Fruit fly (Drosophila melanogaster): ENCODE results near the gene aux.

The aux gene

DNA sequence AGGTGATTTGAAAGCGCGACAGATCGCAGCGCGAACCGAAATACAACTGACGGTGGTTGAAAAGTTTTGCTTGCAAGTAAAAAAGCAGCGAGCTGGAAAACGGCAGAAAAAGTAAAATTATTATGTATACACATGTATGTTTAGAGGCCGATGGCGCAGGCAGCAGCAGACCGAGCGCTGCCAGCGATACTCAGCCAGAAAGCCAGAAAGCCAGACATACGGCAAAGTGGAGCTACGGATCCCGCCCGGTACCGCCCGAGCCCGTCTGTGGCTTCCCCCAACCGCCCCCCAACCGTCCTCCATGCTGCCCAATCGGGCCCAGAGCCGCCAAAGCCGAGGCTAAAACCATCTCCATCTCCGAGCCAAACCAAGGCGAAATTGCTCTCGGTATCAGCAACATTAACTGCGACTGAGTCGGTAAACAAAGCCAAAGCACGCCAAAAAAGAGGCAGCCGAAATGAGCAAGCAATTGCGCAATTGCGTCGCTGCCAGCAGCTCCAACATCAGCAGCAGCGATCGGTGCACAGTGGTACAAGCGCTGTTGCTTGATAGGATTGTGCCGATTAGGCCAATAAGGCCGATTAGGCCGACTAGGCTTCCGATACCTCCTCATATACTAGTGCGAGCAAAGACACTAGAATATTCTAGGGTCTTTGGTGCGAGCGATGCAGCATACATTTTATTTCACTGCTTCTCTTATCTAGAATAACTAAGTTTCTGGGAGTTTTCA lies 3.8 kb downstream of the aux start, which contains the start of gene CG14636:
Gene CG14636 (minus strand): TSS at position 51 of the 730 bp plus-strand sequence.
- TF ChIP-seq psq (optimal IDR thresholded peaks at IDR 0.05) = no peak
- no peak for TF ChIP-seq h (optimal IDR thresholded peaks at IDR 0.05)
- TF ChIP-seq Sin3A (optimal IDR thresholded peaks at IDR 0.05) = no peak
- TF ChIP-seq Myc (optimal IDR thresholded peaks at IDR 0.05) = no peak
- TF ChIP-seq ttk (optimal IDR thresholded peaks at IDR 0.05) = no peak
- no peak for TF ChIP-seq insv (optimal IDR thresholded peaks at IDR 0.05)

dm6 chr3R:4220030-4220429 lies 8.4 kb downstream of the aux start, which contains the start of gene CG31516:
CG31516 (minus strand) TSS chr3R:4220130.
- TF ChIP-seq psq (optimal IDR thresholded peaks at IDR 0.05) = no peak
- no peak for TF ChIP-seq ttk (optimal IDR thresholded peaks at IDR 0.05)
- TF ChIP-seq Myc (optimal IDR thresholded peaks at IDR 0.05) = no peak
- TF ChIP-seq insv (optimal IDR thresholded peaks at IDR 0.05) = no peak
- TF ChIP-seq h (optimal IDR thresholded peaks at IDR 0.05) = no peak

- TF ChIP-seq psq (optimal IDR thresholded peaks at IDR 0.05) = no peak
- no peak for TF ChIP-seq insv (optimal IDR thresholded peaks at IDR 0.05)
- TF ChIP-seq Myc (optimal IDR thresholded peaks at IDR 0.05) = no peak
- no peak for TF ChIP-seq ttk (optimal IDR thresholded peaks at IDR 0.05)
- TF ChIP-seq h (optimal IDR thresholded peaks at IDR 0.05) = no peak
- no peak for TF ChIP-seq Sin3A (optimal IDR thresholded peaks at IDR 0.05)
Measured at dm6 chr3R:4220780-4221179, 9.2 kb downstream of the aux start.

dm6 chr3R:4228426-4228825 lies 16.8 kb downstream of the aux start:
- no peak for TF ChIP-seq ttk (optimal IDR thresholded peaks at IDR 0.05)
- TF ChIP-seq insv (optimal IDR thresholded peaks at IDR 0.05) = no peak
- TF ChIP-seq psq (optimal IDR thresholded peaks at IDR 0.05) = no peak
- TF ChIP-seq Myc (optimal IDR thresholded peaks at IDR 0.05) = no peak
- TF ChIP-seq Sin3A (optimal IDR thresholded peaks at IDR 0.05) = no peak
- TF ChIP-seq h (optimal IDR thresholded peaks at IDR 0.05) = no peak

DNA sequence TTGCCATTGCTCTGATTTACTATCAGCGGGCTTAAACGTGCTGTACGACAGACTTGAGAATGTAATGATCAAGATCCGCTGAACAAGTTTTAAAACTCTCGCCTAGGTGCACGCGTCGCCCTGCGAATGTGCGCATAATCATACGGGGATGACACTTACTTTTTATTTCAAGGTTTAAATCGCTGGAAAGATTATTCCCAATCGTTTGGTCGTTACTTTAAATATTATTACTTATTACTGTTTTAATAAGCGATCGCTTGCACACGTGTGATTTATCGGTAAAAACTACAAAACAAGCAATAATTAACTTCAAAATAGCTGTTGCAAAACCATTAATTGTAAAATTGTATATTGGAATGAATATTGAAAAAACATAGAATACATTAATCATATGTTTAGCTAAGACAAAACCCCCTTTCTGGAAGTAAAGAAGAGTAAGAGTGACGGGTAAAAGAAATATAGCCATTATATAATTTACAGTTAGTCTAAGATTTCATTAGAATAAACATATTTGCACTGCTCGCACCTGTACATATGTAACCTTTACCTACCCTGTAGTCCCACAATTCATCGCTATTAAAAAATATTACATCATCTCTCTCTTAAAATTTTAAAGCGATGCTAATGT lies 17.7 kb downstream of the aux start, which contains the start of gene DhpD:
Gene DhpD (minus strand): TSS at position 102 of the 628 bp plus-strand sequence.
- no peak for TF ChIP-seq Sin3A (optimal IDR thresholded peaks at IDR 0.05)
- no peak for TF ChIP-seq ttk (optimal IDR thresholded peaks at IDR 0.05)
- TF ChIP-seq Myc (optimal IDR thresholded peaks at IDR 0.05) = no peak
- no peak for TF ChIP-seq psq (optimal IDR thresholded peaks at IDR 0.05)
- no peak for TF ChIP-seq insv (optimal IDR thresholded peaks at IDR 0.05)
- no peak for TF ChIP-seq h (optimal IDR thresholded peaks at IDR 0.05)

DNA sequence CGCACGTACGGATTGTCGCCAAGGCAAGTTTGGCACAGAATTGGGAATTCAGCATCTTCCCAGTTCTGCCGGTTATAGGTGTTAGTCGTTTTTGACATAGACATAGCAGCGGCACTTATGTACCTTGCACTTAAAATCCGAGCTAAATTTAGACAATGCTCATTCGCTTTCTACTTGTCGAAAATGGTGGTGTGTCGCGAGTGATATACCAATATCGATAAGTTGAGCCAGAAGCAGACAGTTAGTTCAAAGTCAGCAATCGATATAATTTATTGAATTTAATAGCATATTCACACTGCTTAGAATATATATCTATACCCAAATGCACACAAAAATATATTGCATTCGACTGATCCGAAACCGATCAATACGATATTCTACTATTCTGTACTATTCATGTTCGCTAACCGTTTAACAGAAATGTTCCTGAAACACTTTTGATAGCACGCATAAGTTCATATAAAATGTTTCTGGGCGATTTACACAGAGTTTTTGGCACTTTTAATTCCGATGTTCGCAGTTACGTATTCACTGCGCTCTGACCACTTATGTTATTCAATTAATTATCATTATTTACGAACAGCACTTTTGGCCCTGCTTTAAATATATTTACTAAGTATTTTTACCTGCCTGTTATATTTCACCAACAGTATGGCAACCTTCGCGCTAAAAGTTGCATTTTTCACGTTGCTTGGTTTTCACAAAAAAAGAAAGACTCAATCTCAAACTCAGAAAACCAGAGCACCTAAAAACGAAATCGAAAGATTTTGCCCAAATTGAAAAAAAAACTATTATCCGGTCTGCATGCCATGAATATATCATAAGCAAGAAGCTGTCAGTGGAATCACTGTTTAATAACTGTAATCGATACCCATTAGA lies 20.8 kb downstream of the aux start, which contains the start of gene CG14641:
Gene CG14641 (minus strand): TSS at position 204 of the 879 bp plus-strand sequence.
- TF ChIP-seq ttk (optimal IDR thresholded peaks at IDR 0.05) = no peak
- no peak for TF ChIP-seq psq (optimal IDR thresholded peaks at IDR 0.05)
- TF ChIP-seq h (optimal IDR thresholded peaks at IDR 0.05) = no peak
- TF ChIP-seq Myc (optimal IDR thresholded peaks at IDR 0.05) = no peak

dm6 chr3R:4233018-4233385 lies 21.4 kb downstream of the aux start, which contains the start of gene abs:
abs (plus strand) TSS chr3R:4233047.
- no peak for TF ChIP-seq psq (optimal IDR thresholded peaks at IDR 0.05)

DNA sequence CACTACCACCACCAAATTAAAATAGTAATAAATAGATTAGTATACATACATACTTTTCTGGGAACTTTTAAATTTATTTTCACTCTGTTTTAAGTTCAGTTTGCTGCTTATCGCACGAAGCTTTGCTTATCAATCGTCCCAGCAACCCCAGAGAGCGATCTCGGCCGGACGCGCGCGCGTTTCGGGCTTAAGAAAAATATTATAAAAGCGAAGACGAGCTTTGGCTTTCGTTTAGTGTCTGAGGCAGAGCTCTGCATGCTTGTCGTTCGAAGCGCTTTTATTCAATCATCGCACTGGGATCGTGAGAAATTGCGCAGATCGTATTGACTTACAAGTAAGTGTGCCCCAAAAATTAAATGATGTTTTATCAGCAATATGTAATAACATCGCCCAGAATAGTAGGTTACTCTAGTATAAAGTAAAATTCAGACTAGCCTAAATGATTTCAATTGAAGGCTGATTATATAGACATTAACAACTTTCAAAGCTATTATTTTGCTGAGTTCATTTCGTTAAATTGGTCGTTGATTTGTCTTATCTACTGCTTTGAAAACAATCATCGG lies 23.5 kb downstream of the aux start, which contains the start of gene Gel:
Gene Gel (plus strand): TSS at position 227 of the 563 bp plus-strand sequence.
- TF ChIP-seq h (optimal IDR thresholded peaks at IDR 0.05) = no peak
- TF ChIP-seq Sin3A (optimal IDR thresholded peaks at IDR 0.05) = no peak
- no peak for TF ChIP-seq insv (optimal IDR thresholded peaks at IDR 0.05)
- no peak for TF ChIP-seq Myc (optimal IDR thresholded peaks at IDR 0.05)
- TF ChIP-seq psq (optimal IDR thresholded peaks at IDR 0.05) = no peak

DNA sequence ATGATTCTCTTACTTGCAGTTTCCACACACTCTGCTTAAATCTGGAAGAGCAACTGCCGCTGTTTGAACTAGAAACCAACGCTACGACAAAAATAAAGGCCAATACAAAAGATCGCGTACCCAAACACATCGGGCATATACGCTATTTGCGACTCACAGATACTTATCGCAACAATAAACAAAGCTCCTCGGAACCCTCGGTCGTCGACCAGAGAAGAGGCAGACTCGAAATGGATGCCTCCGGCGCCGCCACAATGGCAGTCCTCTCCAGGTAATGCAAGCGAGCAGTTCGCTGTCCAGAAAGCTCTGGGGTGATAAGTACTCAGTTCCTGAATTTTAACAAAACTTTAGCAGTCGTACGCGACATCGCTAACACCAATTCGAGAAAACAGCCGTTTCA lies 25.0 kb downstream of the aux start:
- TF ChIP-seq psq (optimal IDR thresholded peaks at IDR 0.05) = no peak
- TF ChIP-seq ttk (optimal IDR thresholded peaks at IDR 0.05) = no peak
- no peak for TF ChIP-seq h (optimal IDR thresholded peaks at IDR 0.05)
- no peak for TF ChIP-seq Myc (optimal IDR thresholded peaks at IDR 0.05)
- no peak for TF ChIP-seq insv (optimal IDR thresholded peaks at IDR 0.05)
- TF ChIP-seq Sin3A (optimal IDR thresholded peaks at IDR 0.05) = no peak

DNA sequence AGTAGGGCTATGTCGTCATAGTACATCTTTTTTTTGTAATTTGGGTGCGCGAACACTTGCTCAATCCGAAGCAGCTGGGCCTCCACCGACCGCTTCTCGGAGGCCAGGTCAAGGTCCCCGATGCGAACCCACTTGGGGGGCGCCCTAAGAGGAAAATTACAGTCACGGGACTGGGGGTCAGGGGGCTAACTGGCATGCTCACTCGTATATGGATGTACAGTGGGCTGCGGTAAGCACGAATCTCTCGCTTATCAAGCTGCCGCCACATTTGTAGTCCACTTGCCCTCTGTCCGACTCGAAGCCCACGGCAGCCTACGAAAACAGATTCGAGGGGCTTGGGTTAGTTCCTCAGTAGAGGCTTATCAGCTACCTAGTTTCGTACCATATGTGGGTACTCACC lies 30.2 kb downstream of the aux start:
- TF ChIP-seq psq (optimal IDR thresholded peaks at IDR 0.05) (no peak), Sin3A (optimal IDR thresholded peaks at IDR 0.05) (no peak), Myc (optimal IDR thresholded peaks at IDR 0.05) (no peak), h (optimal IDR thresholded peaks at IDR 0.05) (no peak), ttk (optimal IDR thresholded peaks at IDR 0.05) (no peak), insv (optimal IDR thresholded peaks at IDR 0.05) (no peak)

DNA sequence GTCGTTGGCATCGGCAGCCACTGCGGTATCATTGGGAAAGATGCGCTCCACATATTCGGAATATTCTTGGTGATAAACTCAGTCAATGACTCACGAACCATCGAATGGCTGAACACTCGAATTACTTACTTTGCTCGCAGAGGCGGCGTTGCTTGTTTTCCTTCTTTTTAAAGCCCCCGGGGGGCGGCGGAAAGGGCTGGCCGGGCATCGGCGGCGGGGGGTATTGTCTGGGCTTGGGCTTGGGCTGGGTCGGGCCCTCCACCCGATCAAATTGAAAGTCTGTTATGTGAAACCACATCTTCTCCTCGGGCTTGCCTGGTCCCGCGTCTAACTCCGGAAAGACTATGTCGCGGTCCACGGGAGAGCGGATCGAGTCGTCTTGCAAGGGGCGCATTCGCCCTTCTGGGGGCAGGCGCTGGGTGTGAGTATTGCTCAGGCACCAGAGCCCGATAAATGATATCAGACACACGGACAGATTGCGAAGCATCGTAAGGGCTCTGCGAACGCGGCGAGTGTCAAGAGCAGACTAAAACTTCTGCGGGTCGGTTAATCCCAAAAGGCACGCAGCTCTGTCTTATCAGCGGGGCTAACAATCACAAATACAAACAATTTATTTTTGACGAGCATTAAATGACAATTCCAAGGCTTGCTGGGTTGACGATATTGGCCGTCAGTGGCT lies 30.8 kb downstream of the aux start, which contains the start of gene CG14642:
Gene CG14642 (minus strand): TSS at position 509 of the 679 bp plus-strand sequence.
- no peak for TF ChIP-seq Sin3A (optimal IDR thresholded peaks at IDR 0.05)
- TF ChIP-seq ttk (optimal IDR thresholded peaks at IDR 0.05) = no peak
- TF ChIP-seq insv (optimal IDR thresholded peaks at IDR 0.05) = no peak
- TF ChIP-seq Myc (optimal IDR thresholded peaks at IDR 0.05) = no peak
- no peak for TF ChIP-seq h (optimal IDR thresholded peaks at IDR 0.05)
- no peak for TF ChIP-seq psq (optimal IDR thresholded peaks at IDR 0.05)
